In genomic region chr2L:16324833-16325232, dm6 we compare ENCODE assay signal across 2 fruit fly cellular contexts.
TF ChIP-seq lines count a peak whose summit lies in the region.

No protein-coding gene starts in this region.

TF ChIP-seq in whole organism, adult, 20 proteins besides CTCF, POLR2A, EP300 and RAD21 (continued from another document):
- TF ChIP-seq pad (GFP tag; optimal IDR thresholded peaks at IDR 0.05; lab: Kevin White, UChicago) (peak; percentile 88), CG7045 (GFP tag; optimal IDR thresholded peaks at IDR 0.05; lab: Kevin White, UChicago) (no peak)

TF ChIP-seq in whole organism, embryonic, 481 proteins besides CTCF, POLR2A, EP300 and RAD21 (continued from another document):
- peak; percentile 94 for TF ChIP-seq CG10321 (GFP tag; IDR thresholded peaks at IDR 0.05; lab: Robert Waterston, UW)
- TF ChIP-seq chinmo (GFP tag; IDR thresholded peaks at IDR 0.05; lab: Robert Waterston, UW; ENCODE audit: partially characterized antibody) = peak; percentile 65; the same call in 3 of the 4 replicates
- peak; percentile 19 for TF ChIP-seq oc (tag; optimal IDR thresholded peaks at IDR 0.05; lab: Kevin White, UChicago)
- TF ChIP-seq D19A (tag; optimal IDR thresholded peaks at IDR 0.05; lab: Kevin White, UChicago) = no peak
- peak; percentile 59 for TF ChIP-seq lbe (GFP tag; optimal IDR thresholded peaks at IDR 0.05; lab: Kevin White, UChicago)
- TF ChIP-seq lab (GFP tag; optimal IDR thresholded peaks at IDR 0.05; lab: Kevin White, UChicago) = peak; percentile 23
- TF ChIP-seq Dp (GFP tag; optimal IDR thresholded peaks at IDR 0.05; lab: Kevin White, UChicago) = peak; percentile 25
- TF ChIP-seq nom (GFP tag; optimal IDR thresholded peaks at IDR 0.05; lab: Kevin White, UChicago) = peak; percentile 73
- TF ChIP-seq hb (GFP tag; IDR thresholded peaks at IDR 0.05; lab: Robert Waterston, UW; ENCODE audit: partially characterized antibody) = no peak
- peak; percentile 33 for TF ChIP-seq YL-1 (GFP tag; optimal IDR thresholded peaks at IDR 0.05; lab: Kevin White, UChicago)
- TF ChIP-seq CG10267 (tag; optimal IDR thresholded peaks at IDR 0.05; lab: Kevin White, UChicago) = peak; percentile 83
- TF ChIP-seq vvl (GFP tag; IDR thresholded peaks at IDR 0.05; lab: Robert Waterston, UW) = peak; percentile 24; the same call in 1 of the 2 replicates
- peak; percentile 62 for TF ChIP-seq corto (GFP tag; optimal IDR thresholded peaks at IDR 0.05; lab: Kevin White, UChicago)
- no peak for TF ChIP-seq MESR4 (GFP tag; optimal IDR thresholded peaks at IDR 0.05; lab: Kevin White, UChicago)
- TF ChIP-seq CG6765 (GFP tag; optimal IDR thresholded peaks at IDR 0.05; lab: Kevin White, UChicago) = peak; percentile 9
- no peak for TF ChIP-seq Six4 (GFP tag; optimal IDR thresholded peaks at IDR 0.05; lab: Kevin White, UChicago)
- no peak for TF ChIP-seq CG7963 (GFP tag; IDR thresholded peaks at IDR 0.05; lab: Robert Waterston, UW; ENCODE audit: partially characterized antibody)
- TF ChIP-seq crol (GFP tag; IDR thresholded peaks at IDR 0.05; lab: Robert Waterston, UW) = peak; percentile 93
- TF ChIP-seq mirr (GFP tag; optimal IDR thresholded peaks at IDR 0.05; lab: Kevin White, UChicago) = peak; percentile 1
- TF ChIP-seq CG10431 (GFP tag; optimal IDR thresholded peaks at IDR 0.05; lab: Kevin White, UChicago) = peak; percentile 15
- peak; percentile 16 for TF ChIP-seq CG7987 (GFP tag; optimal IDR thresholded peaks at IDR 0.05; lab: Kevin White, UChicago)
- TF ChIP-seq seq (GFP tag; IDR thresholded peaks at IDR 0.05; lab: Robert Waterston, UW) = peak; percentile 29; the same call in 1 of the 2 replicates
- no peak for TF ChIP-seq sc (optimal IDR thresholded peaks at IDR 0.05; lab: Kevin White, UChicago)
- TF ChIP-seq sc (GFP tag; optimal IDR thresholded peaks at IDR 0.05; lab: Kevin White, UChicago) = no peak
- TF ChIP-seq so (GFP tag; IDR thresholded peaks at IDR 0.05; lab: Robert Waterston, UW) = 0 out of 3 replicates have a peak, but pooled peaks have one; percentile 25
- peak; percentile 53 for TF ChIP-seq Adf1 (GFP tag; IDR thresholded peaks at IDR 0.05; lab: Robert Waterston, UW)
- 0 out of 2 replicates have a peak, but pooled peaks have one; percentile 10 for TF ChIP-seq ranshi (GFP tag; IDR thresholded peaks at IDR 0.05; lab: Robert Waterston, UW)
- TF ChIP-seq CG17359 (tag; optimal IDR thresholded peaks at IDR 0.05; lab: Kevin White, UChicago) = no peak
- TF ChIP-seq phol (tag; optimal IDR thresholded peaks at IDR 0.05; lab: Kevin White, UChicago) = peak; percentile 11
- TF ChIP-seq HLH3B (GFP tag; IDR thresholded peaks at IDR 0.05; lab: Robert Waterston, UW) = peak; percentile 7; the same call in 1 of the 2 replicates
- peak; percentile 46 for TF ChIP-seq Med (GFP tag; lab: Kevin White, UChicago)
- TF ChIP-seq Camta (GFP tag; optimal IDR thresholded peaks at IDR 0.05; lab: Kevin White, UChicago) = no peak
- TF ChIP-seq CG5953 (GFP tag; IDR thresholded peaks at IDR 0.05; lab: Robert Waterston, UW) = no peak
- TF ChIP-seq ara (GFP tag; IDR thresholded peaks at IDR 0.05; lab: Robert Waterston, UW) = peak; percentile 54
- TF ChIP-seq CG11696 (GFP tag; IDR thresholded peaks at IDR 0.05; lab: Robert Waterston, UW) = 0 out of 2 replicates have a peak, but pooled peaks have one; percentile 28
- TF ChIP-seq chm (GFP tag; IDR thresholded peaks at IDR 0.05; lab: Robert Waterston, UW) = peak; percentile 43; the same call in 1 of the 2 replicates
- peak in 1 of 2 experiments; percentile 12 for TF ChIP-seq Trl (optimal IDR thresholded peaks at IDR 0.05; lab: Kevin White, UChicago)
- no peak for TF ChIP-seq Trl (GFP tag; optimal IDR thresholded peaks at IDR 0.05; lab: Kevin White, UChicago)
- TF ChIP-seq CG12155 (GFP tag; optimal IDR thresholded peaks at IDR 0.05; lab: Kevin White, UChicago) = no peak
- TF ChIP-seq kah (GFP tag; optimal IDR thresholded peaks at IDR 0.05; lab: Kevin White, UChicago) = peak; percentile 98
- no peak for TF ChIP-seq CG11456 (GFP tag; IDR thresholded peaks at IDR 0.05; lab: Robert Waterston, UW)
- peak; percentile 11 for TF ChIP-seq CG11504 (tag; optimal IDR thresholded peaks at IDR 0.05; lab: Kevin White, UChicago)
- 0 out of 3 replicates have a peak, but pooled peaks have one; percentile 8 for TF ChIP-seq sr (GFP tag; IDR thresholded peaks at IDR 0.05; lab: Robert Waterston, UW)
- TF ChIP-seq CG6175 (GFP tag; IDR thresholded peaks at IDR 0.05; lab: Robert Waterston, UW) = no peak
- TF ChIP-seq CG13424 (tag; optimal IDR thresholded peaks at IDR 0.05; lab: Kevin White, UChicago) = no peak
- no peak for TF ChIP-seq nerfin-2 (GFP tag; IDR thresholded peaks at IDR 0.05; lab: Robert Waterston, UW; ENCODE audit: partially characterized antibody)
- TF ChIP-seq BEAF-32 (GFP tag; optimal IDR thresholded peaks at IDR 0.05; lab: Kevin White, UChicago) = no peak
- TF ChIP-seq ATbp (GFP tag; optimal IDR thresholded peaks at IDR 0.05; lab: Kevin White, UChicago) = peak; percentile 5
- peak; percentile 4 for TF ChIP-seq tup (GFP tag; optimal IDR thresholded peaks at IDR 0.05; lab: Kevin White, UChicago)
- TF ChIP-seq CG17612 (GFP tag; IDR thresholded peaks at IDR 0.05; lab: Robert Waterston, UW) = no peak
- peak; percentile 83 for TF ChIP-seq cg (GFP tag; optimal IDR thresholded peaks at IDR 0.05; lab: Kevin White, UChicago)
- TF ChIP-seq chif (GFP tag; optimal IDR thresholded peaks at IDR 0.05; lab: Kevin White, UChicago) = no peak
TF ChIP-seq in whole organism, embryonic: peak in this region for 43.
